Fruit fly (Drosophila melanogaster) whole organism, adult: ENCODE measurements around the gene Npc2d.

Experiments
- CG14711 ChIP-seq: fragments of 200-800 bp; sonication (Bioruptor generic); optimal IDR thresholded peaks from 2 replicates; lab custom pipeline; 2018; ENCODE audit warnings: missing biosample characterization, mild to moderate bottlenecking, missing genetic modification characterization, moderate library complexity
- Clk ChIP-seq: fragments of 200-800 bp; sonication (Bioruptor generic); optimal IDR thresholded peaks from 2 replicates; lab custom pipeline; 2017; ENCODE audit warnings: missing biosample characterization, missing genetic modification characterization
- Crg-1 ChIP-seq: fragments of 200-800 bp; sonication (Bioruptor generic); optimal IDR thresholded peaks from 2 replicates; lab custom pipeline; 2016; ENCODE audit warnings: missing biosample characterization, missing genetic modification characterization
- Hr96 ChIP-seq: fragments of 200-800 bp; sonication (Bioruptor generic); optimal IDR thresholded peaks from 2 replicates; lab custom pipeline; 2016; ENCODE audit warnings: missing biosample characterization, missing genetic modification characterization
- bab1 ChIP-seq: fragments of 200-800 bp; sonication (Bioruptor generic); optimal IDR thresholded peaks from 3 replicates; lab custom pipeline; 2019; ENCODE audit warnings: missing biosample characterization, mild to moderate bottlenecking, missing genetic modification characterization, moderate library complexity
- cnc ChIP-seq, 2 experiments: fragments of >200 bp; optimal IDR thresholded peaks; 2 replicates each; lab custom pipeline; 2017
- kay ChIP-seq: fragments of 200-800 bp; sonication (Bioruptor generic); peaks from one replicate; lab custom pipeline; 2016; ENCODE audit warnings: missing biosample characterization, missing genetic modification characterization, borderline replicate concordance
- ovo ChIP-seq: fragments of 200-800 bp; sonication (Bioruptor generic); optimal IDR thresholded peaks from 2 replicates; lab custom pipeline; 2016; ENCODE audit warnings: missing biosample characterization, missing genetic modification characterization
- pad ChIP-seq: fragments of 200-800 bp; sonication (Bioruptor generic); optimal IDR thresholded peaks from 3 replicates; lab custom pipeline; 2017; ENCODE audit warnings: missing biosample characterization, missing genetic modification characterization, mild to moderate bottlenecking, moderate library complexity, missing genetic modification reagents
- tj ChIP-seq: fragments of 200-800 bp; sonication (Bioruptor generic); optimal IDR thresholded peaks from 3 replicates; lab custom pipeline; 2017; ENCODE audit warnings: missing biosample characterization, mild to moderate bottlenecking, missing genetic modification characterization, moderate library complexity
- toe ChIP-seq: fragments of 200-800 bp; sonication (Bioruptor generic); optimal IDR thresholded peaks from 2 replicates; lab custom pipeline; 2016; ENCODE audit warnings: missing biosample characterization, missing genetic modification characterization

- TF ChIP-seq bab1 (GFP tag; lab: Kevin White, UChicago) (no peak), Hr96 (GFP tag; lab: Kevin White, UChicago) (no peak), ovo (no peak), cnc (optimal IDR thresholded peaks at IDR 0.05; lab: Kevin White, UChicago) (no peak), Clk (GFP tag; lab: Kevin White, UChicago) (no peak), Crg-1 (GFP tag; lab: Kevin White, UChicago) (no peak), tj (GFP tag; lab: Kevin White, UChicago) (no peak), pad (GFP tag; lab: Kevin White, UChicago) (no peak), kay (GFP tag; lab: Kevin White, UChicago) (peak; percentile 24), CG14711 (tag; lab: Kevin White, UChicago) (no peak), toe (GFP tag; lab: Kevin White, UChicago) (no peak)
Observed at dm6 chr3R:10099401-10099848, 43.5 kb upstream of the Npc2d start.
